Fruit fly (Drosophila melanogaster): Measurements from ENCODE around the gene CG13299.

CG13299 gene

DNA sequence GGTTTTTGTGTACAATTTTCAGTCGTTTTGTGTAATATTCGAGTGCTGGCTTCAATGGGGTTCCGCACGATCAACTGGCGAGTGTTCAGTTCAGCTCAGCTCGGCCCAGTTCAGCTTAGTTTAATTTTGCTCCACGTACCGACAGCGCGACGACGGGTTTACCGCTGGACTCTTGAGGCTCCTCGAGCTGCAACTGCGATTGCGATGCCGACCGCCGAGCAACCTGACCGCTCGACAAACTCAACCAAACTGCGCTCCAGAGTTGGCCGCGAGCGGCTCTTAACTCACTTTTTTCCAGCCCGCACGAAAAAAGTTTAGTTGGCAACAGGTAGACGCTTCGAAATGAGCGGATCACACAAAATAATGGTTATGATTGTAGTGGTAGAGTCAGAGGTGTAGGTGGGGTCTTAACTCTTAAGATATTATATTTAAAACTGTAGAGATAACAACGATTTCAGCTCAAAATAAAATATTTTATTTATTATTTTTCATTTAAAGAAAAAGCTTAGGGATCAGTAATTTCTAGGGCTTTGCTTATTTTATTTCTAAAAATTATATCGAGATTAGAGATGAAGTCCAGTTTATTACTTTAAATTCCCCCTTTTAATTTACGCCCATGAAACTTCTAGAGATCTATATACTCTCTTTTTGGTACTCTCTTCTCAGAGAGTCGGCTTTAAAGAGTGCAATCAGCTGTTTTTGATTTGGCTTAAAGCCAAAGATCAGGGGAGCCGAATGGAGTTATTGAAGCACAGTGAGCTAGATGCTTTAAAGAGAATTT is 24.4 kb upstream of the CG13299 start, which contains the start of gene Best2:
TSS of gene Best2 (minus strand) at position 258 of the 781 bp plus-strand sequence.
- TF ChIP-seq pdm3 (GFP tag; optimal IDR thresholded peaks at IDR 0.05), result peak; percentile 93
- TF ChIP-seq Ets96B (tag; optimal IDR thresholded peaks at IDR 0.05), result peak; percentile 93
- peak; percentile 94 for TF ChIP-seq OdsH (GFP tag; optimal IDR thresholded peaks at IDR 0.05)
- TF ChIP-seq CG6854 (GFP tag; optimal IDR thresholded peaks at IDR 0.05), result peak; percentile 91
- TF ChIP-seq cyc (GFP tag; optimal IDR thresholded peaks at IDR 0.05), result peak; percentile 90
- TF ChIP-seq Eip78C (GFP tag), result peak; percentile 99
- TF ChIP-seq CG6163 (GFP tag; IDR thresholded peaks at IDR 0.05), result peak; percentile 95
- peak; percentile 93 for TF ChIP-seq CG32006 (GFP tag; optimal IDR thresholded peaks at IDR 0.05)
- peak; percentile 84 for TF ChIP-seq CG9139 (GFP tag; optimal IDR thresholded peaks at IDR 0.05)
- peak; percentile 96 for TF ChIP-seq topi (GFP tag; optimal IDR thresholded peaks at IDR 0.05)
- peak; percentile 90 for TF ChIP-seq CG10631 (GFP tag; optimal IDR thresholded peaks at IDR 0.05)
- TF ChIP-seq Eip75B (GFP tag; optimal IDR thresholded peaks at IDR 0.05), result peak; percentile 93
- TF ChIP-seq CG31627 (GFP tag; optimal IDR thresholded peaks at IDR 0.05), result peak; percentile 94
- TF ChIP-seq svp (GFP tag), result peak; percentile 98
- peak; percentile 23 for TF ChIP-seq fkh (GFP tag; optimal IDR thresholded peaks at IDR 0.05)
- peak; percentile 92 for TF ChIP-seq Ets21C (GFP tag; optimal IDR thresholded peaks at IDR 0.05)
- TF ChIP-seq eg (GFP tag; IDR thresholded peaks at IDR 0.05), result peak; percentile 94
- peak; percentile 73 for TF ChIP-seq fd85E (GFP tag; optimal IDR thresholded peaks at IDR 0.05)
- peak; percentile 88 for TF ChIP-seq CG11294 (GFP tag; IDR thresholded peaks at IDR 0.05)
- TF ChIP-seq dsx (GFP tag; optimal IDR thresholded peaks at IDR 0.05; ENCODE audit: poor library complexity, severe bottlenecking), result peak; percentile 93
- TF ChIP-seq Eip93F (GFP tag; optimal IDR thresholded peaks at IDR 0.05), result peak; percentile 86
- TF ChIP-seq Hr39 (GFP tag; optimal IDR thresholded peaks at IDR 0.05), result peak; percentile 91
- TF ChIP-seq CG3032 (tag; optimal IDR thresholded peaks at IDR 0.05), result peak; percentile 94
- peak; percentile 95 for TF ChIP-seq acj6 (GFP tag; optimal IDR thresholded peaks at IDR 0.05)
- TF ChIP-seq dac (GFP tag; optimal IDR thresholded peaks at IDR 0.05), result peak; percentile 75
- TF ChIP-seq Smox (GFP tag; optimal IDR thresholded peaks at IDR 0.05), result peak; percentile 95
- TF ChIP-seq Hr4 (GFP tag; optimal IDR thresholded peaks at IDR 0.05), result peak; percentile 90
- no peak for TF ChIP-seq Hr38 (GFP tag; optimal IDR thresholded peaks at IDR 0.05)
- peak; percentile 92 for TF ChIP-seq net (GFP tag; optimal IDR thresholded peaks at IDR 0.05)
- TF ChIP-seq Sox15 (GFP tag; optimal IDR thresholded peaks at IDR 0.05), result peak; percentile 92
- TF ChIP-seq vri (GFP tag; optimal IDR thresholded peaks at IDR 0.05), result peak; percentile 91
- peak; percentile 88 for TF ChIP-seq CG11762 (GFP tag; optimal IDR thresholded peaks at IDR 0.05; ENCODE audit: insufficient read depth)
- TF ChIP-seq fd59A (GFP tag; optimal IDR thresholded peaks at IDR 0.05), result peak; percentile 86
- TF ChIP-seq CG3919 (GFP tag; optimal IDR thresholded peaks at IDR 0.05), result peak; percentile 93
- TF ChIP-seq spab (GFP tag; optimal IDR thresholded peaks at IDR 0.05), result peak; percentile 91
- peak; percentile 95 for TF ChIP-seq Gug (GFP tag; IDR thresholded peaks at IDR 0.05)
- TF ChIP-seq CG8632 (GFP tag; optimal IDR thresholded peaks at IDR 0.05), result peak; percentile 93
- TF ChIP-seq CG15336 (GFP tag; IDR thresholded peaks at IDR 0.05), result peak; percentile 97
- TF ChIP-seq achi (GFP tag; optimal IDR thresholded peaks at IDR 0.05), result peak; percentile 93
- TF ChIP-seq CG11902 (GFP tag; optimal IDR thresholded peaks at IDR 0.05), result peak; percentile 89
- TF ChIP-seq Sox102F (GFP tag; optimal IDR thresholded peaks at IDR 0.05), result peak; percentile 94
- TF ChIP-seq CG10669 (GFP tag; optimal IDR thresholded peaks at IDR 0.05), result peak; percentile 89
- peak; percentile 97 for TF ChIP-seq lz (GFP tag; optimal IDR thresholded peaks at IDR 0.05)
- peak; percentile 90 for TF ChIP-seq CG6276 (GFP tag; optimal IDR thresholded peaks at IDR 0.05)
- peak; percentile 86 for TF ChIP-seq CG7368 (GFP tag; optimal IDR thresholded peaks at IDR 0.05)
- peak; percentile 97 for TF ChIP-seq Met (GFP tag; optimal IDR thresholded peaks at IDR 0.05)
- TF ChIP-seq CG8119 (GFP tag; IDR thresholded peaks at IDR 0.05), result peak; percentile 98
- peak; percentile 65 to 88 for TF ChIP-seq salr (GFP tag; optimal IDR thresholded peaks at IDR 0.05)
- peak; percentile 93 to 96 for TF ChIP-seq ss (GFP tag; optimal IDR thresholded peaks at IDR 0.05)
- peak; percentile 86 for TF ChIP-seq CG4318 (GFP tag; optimal IDR thresholded peaks at IDR 0.05)
- TF ChIP-seq CG8319 (GFP tag; optimal IDR thresholded peaks at IDR 0.05), result peak; percentile 84

Data from whole organism, prepupa.